Worm (Caenorhabditis elegans) whole organism, L2 larva: ENCODE results near the gene ZK353.4.
A peak's percentile ranks its signal among the peaks of the same experiment; 100 is the strongest.

Experiments
- C34F6.9 ChIP-seq: fragments of 150-350 bp; optimal IDR thresholded peaks from 2 replicates; lab custom pipeline; 2014; ENCODE audit warnings: missing biosample characterization, missing genetic modification characterization
- F13H6.1 ChIP-seq: sonication (generic microtip); optimal IDR thresholded peaks from 2 replicates; lab custom pipeline; 2016; ENCODE audit warnings: missing genetic modification characterization, missing compliant biosample characterization
- R02D3.7 ChIP-seq: fragments of 150-350 bp; optimal IDR thresholded peaks from 2 replicates; lab custom pipeline; 2014; ENCODE audit warnings: missing biosample characterization, missing genetic modification characterization
- Y55F3AM.14 ChIP-seq: fragments of 200-800 bp; sonication (Bioruptor generic); optimal IDR thresholded peaks from 2 replicates; lab custom pipeline; 2018; ENCODE audit warnings: mild to moderate bottlenecking, missing genetic modification characterization, missing compliant biosample characterization
- ZK546.5 ChIP-seq: sonication (generic microtip); optimal IDR thresholded peaks from 2 replicates; lab custom pipeline; 2017; ENCODE audit warnings: missing biosample characterization, missing genetic modification characterization
- ama-1 ChIP-seq: fragments of 150-350 bp; optimal IDR thresholded peaks from 2 replicates; lab custom pipeline; 2018; ENCODE audit warnings: inconsistent platforms
- blmp-1 ChIP-seq: sonication (generic microtip); optimal IDR thresholded peaks from 2 replicates; lab custom pipeline; 2017; ENCODE audit warnings: missing genetic modification characterization, mild to moderate bottlenecking, missing compliant biosample characterization, antibody characterized with exemption, moderate library complexity; ENCODE audit not compliant: insufficient read depth
- crh-2 ChIP-seq: sonication (generic microtip); optimal IDR thresholded peaks from 2 replicates; lab custom pipeline; 2017; ENCODE audit warnings: missing biosample characterization, missing genetic modification characterization
- dmd-4 ChIP-seq: sonication (generic microtip); optimal IDR thresholded peaks from 2 replicates; lab custom pipeline; 2017; ENCODE audit warnings: missing biosample characterization, missing genetic modification characterization
- egl-27 ChIP-seq: sonication (generic microtip); optimal IDR thresholded peaks from 3 replicates; lab custom pipeline; 2017; ENCODE audit warnings: missing biosample characterization, missing genetic modification reagents, missing genetic modification characterization
- elt-1 ChIP-seq: fragments of 150-350 bp; optimal IDR thresholded peaks from 2 replicates; lab custom pipeline; 2014; ENCODE audit warnings: missing biosample characterization, missing genetic modification characterization
- elt-3 ChIP-seq: sonication (generic microtip); optimal IDR thresholded peaks from 2 replicates; lab custom pipeline; 2017; ENCODE audit warnings: missing biosample characterization, missing genetic modification characterization
- fos-1 ChIP-seq: fragments of 150-350 bp; optimal IDR thresholded peaks from 2 replicates; lab custom pipeline; 2014; ENCODE audit warnings: missing biosample characterization, missing genetic modification characterization
- gmeb-1 ChIP-seq: fragments of 150-350 bp; optimal IDR thresholded peaks from 2 replicates; lab custom pipeline; 2014; ENCODE audit warnings: missing biosample characterization, missing genetic modification characterization
- lin-11 ChIP-seq: fragments of 150-350 bp; sonication (generic microtip); optimal IDR thresholded peaks from 2 replicates; lab custom pipeline; 2014; ENCODE audit warnings: missing biosample characterization, missing genetic modification characterization, inconsistent platforms, mixed read lengths
- lin-13 ChIP-seq: fragments of 150-350 bp; optimal IDR thresholded peaks from 2 replicates; lab custom pipeline; 2014; ENCODE audit warnings: missing biosample characterization, missing genetic modification reagents, missing genetic modification characterization
- lsy-2 ChIP-seq, 2 experiments: fragments of 150-350 bp in 1 of 2; sonication (generic microtip) in 1 of 2; optimal IDR thresholded peaks; 2 replicates each; lab custom pipeline; 2014 to 2017; ENCODE audit warnings: missing biosample characterization in 2 of 2, missing genetic modification characterization in 2 of 2
- mab-5 ChIP-seq: fragments of 150-350 bp; optimal IDR thresholded peaks from 2 replicates; lab custom pipeline; 2014; ENCODE audit warnings: missing biosample characterization, missing genetic modification characterization
- mdl-1 ChIP-seq, 2 experiments: fragments of 150-350 bp in 1 of 2; sonication (generic microtip) in 1 of 2; optimal IDR thresholded peaks; 2 replicates each; lab custom pipeline; 2017; ENCODE audit warnings: missing biosample characterization in 2 of 2, missing genetic modification characterization in 2 of 2
- nhr-10 ChIP-seq: sonication (generic microtip); optimal IDR thresholded peaks from 2 replicates; lab custom pipeline; 2017; ENCODE audit warnings: missing biosample characterization, missing genetic modification characterization
- nhr-11 ChIP-seq: fragments of 150-350 bp; optimal IDR thresholded peaks from 2 replicates; lab custom pipeline; 2014; ENCODE audit warnings: missing biosample characterization, missing genetic modification characterization
- nhr-129 ChIP-seq: fragments of 150-350 bp; optimal IDR thresholded peaks from 2 replicates; lab custom pipeline; 2014; ENCODE audit warnings: missing biosample characterization, missing genetic modification characterization
- nhr-21 ChIP-seq: fragments of 150-350 bp; optimal IDR thresholded peaks from 2 replicates; lab custom pipeline; 2014; ENCODE audit warnings: missing biosample characterization, missing genetic modification characterization
- nhr-23 ChIP-seq: fragments of 150-350 bp; optimal IDR thresholded peaks from 2 replicates; lab custom pipeline; 2014; ENCODE audit warnings: missing biosample characterization, missing genetic modification reagents, missing genetic modification characterization
- nhr-237 ChIP-seq: fragments of 150-350 bp; optimal IDR thresholded peaks from 2 replicates; lab custom pipeline; 2014; ENCODE audit warnings: missing biosample characterization, missing genetic modification characterization
- nhr-25 ChIP-seq: fragments of 150-350 bp; sonication (generic microtip); optimal IDR thresholded peaks from 3 replicates; lab custom pipeline; 2014; ENCODE audit warnings: missing biosample characterization, missing genetic modification characterization
- nhr-6 ChIP-seq: fragments of 150-350 bp; optimal IDR thresholded peaks from 2 replicates; lab custom pipeline; 2014; ENCODE audit warnings: missing biosample characterization, missing genetic modification characterization
- peb-1 ChIP-seq: fragments of 150-350 bp; optimal IDR thresholded peaks from 2 replicates; lab custom pipeline; 2014; ENCODE audit warnings: missing biosample characterization, missing genetic modification characterization
- skn-1 ChIP-seq: sonication (generic microtip); optimal IDR thresholded peaks from 2 replicates; lab custom pipeline; 2017; ENCODE audit warnings: missing biosample characterization, missing genetic modification characterization
- sma-3 ChIP-seq: sonication (generic microtip); optimal IDR thresholded peaks from 2 replicates; lab custom pipeline; 2016; ENCODE audit warnings: missing genetic modification reagents, missing genetic modification characterization, missing compliant biosample characterization
- sma-9 ChIP-seq, 2 experiments: fragments of 150-350 bp in 1 of 2; sonication (generic microtip) in 1 of 2; optimal IDR thresholded peaks; 2 replicates each; lab custom pipeline; 2014 to 2016; ENCODE audit warnings: missing genetic modification characterization in 2 of 2, mild to moderate bottlenecking in 1 of 2, missing biosample characterization in 1 of 2, missing compliant biosample characterization in 1 of 2, missing genetic modification reagents in 1 of 2, moderate library complexity in 1 of 2
- snpc-4 ChIP-seq: fragments of 150-350 bp; optimal IDR thresholded peaks from 2 replicates; lab custom pipeline; 2014; ENCODE audit warnings: missing biosample characterization, missing genetic modification characterization
- unc-39 ChIP-seq: fragments of 150-350 bp; optimal IDR thresholded peaks from 2 replicates; lab custom pipeline; 2014; ENCODE audit warnings: missing biosample characterization, missing genetic modification characterization
- unc-55 ChIP-seq: fragments of 150-350 bp; sonication (generic microtip); optimal IDR thresholded peaks from 3 replicates; lab custom pipeline; 2014; ENCODE audit warnings: missing biosample characterization, missing genetic modification reagents, missing genetic modification characterization
- unc-62 ChIP-seq: fragments of 150-350 bp; optimal IDR thresholded peaks from 2 replicates; lab custom pipeline; 2014; ENCODE audit warnings: missing biosample characterization, missing genetic modification reagents, missing genetic modification characterization
- ztf-1 ChIP-seq: fragments of 200-800 bp; sonication (Bioruptor generic); conservative IDR thresholded peaks from 2 replicates; pipeline ENCODE4 v1.3.6; 2022; ENCODE audit warnings: missing genetic modification characterization, missing compliant biosample characterization
- ztf-4 ChIP-seq: fragments of 150-350 bp; optimal IDR thresholded peaks from 2 replicates; lab custom pipeline; 2014; ENCODE audit warnings: missing biosample characterization, missing genetic modification characterization

ZK353.4 gene

ce11 chrIII:8432143-8432542, 42.7 kb upstream of the ZK353.4 start, which contains the start of gene ZK1236.5 (continued):
- TF ChIP-seq lsy-2 (tag; optimal IDR thresholded peaks at IDR 0.05; lab: Kevin White, UChicago), result peak; percentile 3 to 72
- TF ChIP-seq lin-13, result peak; percentile 22
- no peak for TF ChIP-seq ama-1 (lab: Kevin White, UChicago)
- TF ChIP-seq elt-1 (tag; lab: Kevin White, UChicago), result no peak
- TF ChIP-seq unc-55 (GFP tag; lab: Kevin White, UChicago), result peak; percentile 40
- TF ChIP-seq F13H6.1 (tag; lab: Kevin White, UChicago), result no peak
- no peak for TF ChIP-seq nhr-237 (tag; lab: Kevin White, UChicago)
- peak; percentile 90 for TF ChIP-seq R02D3.7 (tag; lab: Kevin White, UChicago)
- TF ChIP-seq egl-27 (tag; lab: Kevin White, UChicago), result no peak
- TF ChIP-seq dmd-4, result no peak
- no peak for TF ChIP-seq ztf-1 (GFP tag; lab: Robert Waterston, UW)
- no peak for TF ChIP-seq ZK546.5 (tag; lab: Kevin White, UChicago)

- TF ChIP-seq elt-3 (no peak), mab-5 (tag; lab: Kevin White, UChicago) (no peak), peb-1 (tag; lab: Kevin White, UChicago) (no peak), snpc-4 (tag; lab: Kevin White, UChicago) (no peak), nhr-237 (tag; lab: Kevin White, UChicago) (no peak), lin-11 (no peak), sma-3 (GFP tag; lab: Kevin White, UChicago) (no peak), elt-1 (tag; lab: Kevin White, UChicago) (no peak), skn-1 (tag; lab: Kevin White, UChicago) (no peak), mdl-1 (tag; optimal IDR thresholded peaks at IDR 0.05; lab: Kevin White, UChicago) (no peak)
Observed at ce11 chrIII:8429497-8429896, 40.1 kb upstream of the ZK353.4 start.

ce11 chrIII:8429035-8429434, 39.6 kb upstream of the ZK353.4 start, which contains the start of gene ZK1236.1:
TSS of gene ZK1236.1 (plus strand) at chrIII:8429297.
- TF ChIP-seq unc-55 (GFP tag; lab: Kevin White, UChicago) (peak; percentile 30), lsy-2 (tag; optimal IDR thresholded peaks at IDR 0.05; lab: Kevin White, UChicago) (peak in 1 of 2 experiments; percentile 18), unc-62 (GFP tag; lab: Kevin White, UChicago) (no peak)
- TF ChIP-seq, all 48 proteins: peak for 2

ce11 chrIII:8426271-8426670, 36.8 kb upstream of the ZK353.4 start, which contains the start of gene cec-1:
TSS of gene cec-1 (plus strand) at chrIII:8426333.
- TF ChIP-seq C34F6.9 (tag; lab: Kevin White, UChicago) (peak; percentile 14), nhr-6 (tag; lab: Kevin White, UChicago) (peak; percentile 7), lsy-2 (tag; optimal IDR thresholded peaks at IDR 0.05; lab: Kevin White, UChicago) (peak in 1 of 2 experiments; percentile 55), elt-1 (tag; lab: Kevin White, UChicago) (no peak), unc-55 (GFP tag; lab: Kevin White, UChicago) (peak; percentile 32), crh-2 (tag; lab: Kevin White, UChicago) (peak; percentile 14), mab-5 (tag; lab: Kevin White, UChicago) (no peak), blmp-1 (tag; lab: Kevin White, UChicago) (peak; percentile 66), F13H6.1 (tag; lab: Kevin White, UChicago) (no peak)

ce11 chrIII:8425076-8425475, 35.6 kb upstream of the ZK353.4 start:
- TF ChIP-seq blmp-1 (tag; lab: Kevin White, UChicago), result peak; percentile 55
- TF ChIP-seq lin-11, result peak; percentile 47
- no peak for TF ChIP-seq egl-27 (tag; lab: Kevin White, UChicago)
- TF ChIP-seq nhr-10 (tag; lab: Kevin White, UChicago), result no peak
- TF ChIP-seq C34F6.9 (tag; lab: Kevin White, UChicago), result peak; percentile 79
- no peak for TF ChIP-seq R02D3.7 (tag; lab: Kevin White, UChicago)
- TF ChIP-seq sma-9 (GFP tag; optimal IDR thresholded peaks at IDR 0.05; lab: Kevin White, UChicago), result peak; percentile 36
- no peak for TF ChIP-seq sma-9 (tag; optimal IDR thresholded peaks at IDR 0.05; lab: Kevin White, UChicago)
- TF ChIP-seq skn-1 (tag; lab: Kevin White, UChicago), result peak; percentile 5
- TF ChIP-seq lsy-2 (tag; optimal IDR thresholded peaks at IDR 0.05; lab: Kevin White, UChicago), result peak; percentile 53 to 83
- peak; percentile 49 for TF ChIP-seq nhr-21 (tag; lab: Kevin White, UChicago)
- TF ChIP-seq nhr-129, result peak; percentile 82
- TF ChIP-seq ama-1 (lab: Kevin White, UChicago), result no peak
- TF ChIP-seq unc-55 (GFP tag; lab: Kevin White, UChicago), result peak; percentile 56
- no peak for TF ChIP-seq nhr-23 (tag; lab: Kevin White, UChicago)
- TF ChIP-seq mdl-1 (tag; optimal IDR thresholded peaks at IDR 0.05; lab: Kevin White, UChicago), result peak in 1 of 2 experiments; percentile 13
- no peak for TF ChIP-seq lin-13
- TF ChIP-seq nhr-25, result peak; percentile 74
- peak; percentile 59 for TF ChIP-seq fos-1
- peak; percentile 52 for TF ChIP-seq sma-3 (GFP tag; lab: Kevin White, UChicago)
- no peak for TF ChIP-seq mab-5 (tag; lab: Kevin White, UChicago)
- no peak for TF ChIP-seq dmd-4
- peak; percentile 76 for TF ChIP-seq F13H6.1 (tag; lab: Kevin White, UChicago)
- no peak for TF ChIP-seq ztf-4 (tag; lab: Kevin White, UChicago)
- TF ChIP-seq crh-2 (tag; lab: Kevin White, UChicago), result peak; percentile 93
- no peak for TF ChIP-seq nhr-237 (tag; lab: Kevin White, UChicago)
- TF ChIP-seq unc-39 (tag; lab: Kevin White, UChicago), result no peak
- no peak for TF ChIP-seq Y55F3AM.14 (GFP tag; lab: Kevin White, UChicago)
- no peak for TF ChIP-seq elt-1 (tag; lab: Kevin White, UChicago)
- no peak for TF ChIP-seq nhr-11 (tag; lab: Kevin White, UChicago)
- TF ChIP-seq gmeb-1 (tag; lab: Kevin White, UChicago), result peak; percentile 60
